Fruit fly (Drosophila melanogaster): ENCODE measurements around the gene Snoo.

Gene Snoo

dm6 chr2L:7909327-7909804, 74.6 kb downstream of the Snoo start:
- TF ChIP-seq CG17801 (GFP tag; optimal IDR thresholded peaks at IDR 0.05; ENCODE audit: partially characterized antibody) = no peak

- TF ChIP-seq CG17801 (GFP tag; optimal IDR thresholded peaks at IDR 0.05; ENCODE audit: partially characterized antibody) = no peak
Observed at dm6 chr2L:7901833-7902232, 82.2 kb downstream of the Snoo start.

dm6 chr2L:7899949-7900348, 84.0 kb downstream of the Snoo start:
- no peak for TF ChIP-seq CG17801 (GFP tag; optimal IDR thresholded peaks at IDR 0.05; ENCODE audit: partially characterized antibody)

- TF ChIP-seq CG17801 (GFP tag; optimal IDR thresholded peaks at IDR 0.05; ENCODE audit: partially characterized antibody) = no peak
Observed at dm6 chr2L:7899108-7899507, 84.9 kb downstream of the Snoo start.

- no peak for TF ChIP-seq CG17801 (GFP tag; optimal IDR thresholded peaks at IDR 0.05; ENCODE audit: partially characterized antibody)
Observed at dm6 chr2L:7898581-7898980, 85.4 kb downstream of the Snoo start.

- no peak for TF ChIP-seq CG17801 (GFP tag; optimal IDR thresholded peaks at IDR 0.05; ENCODE audit: partially characterized antibody)
Observed at dm6 chr2L:7897245-7897644, 86.8 kb downstream of the Snoo start.

dm6 chr2L:7890654-7891114, 93.3 kb downstream of the Snoo start, which contains the start of gene Spn28Db:
Gene Spn28Db (minus strand): TSS chr2L:7890704.
- no peak for TF ChIP-seq CG17801 (GFP tag; optimal IDR thresholded peaks at IDR 0.05; ENCODE audit: partially characterized antibody)

dm6 chr2L:7889029-7889428, 95.0 kb downstream of the Snoo start, which contains the start of gene Spn28Da:
Gene Spn28Da (minus strand): TSS chr2L:7889129.
- TF ChIP-seq CG17801 (GFP tag; optimal IDR thresholded peaks at IDR 0.05; ENCODE audit: partially characterized antibody) = no peak

dm6 chr2L:7887333-7887732, 96.7 kb downstream of the Snoo start, which contains the start of gene CG7102:
Gene CG7102 (minus strand): TSS chr2L:7887513.
- no peak for TF ChIP-seq CG17801 (GFP tag; optimal IDR thresholded peaks at IDR 0.05; ENCODE audit: partially characterized antibody)

dm6 chr2L:7885952-7886351, 98.0 kb downstream of the Snoo start:
- TF ChIP-seq CG17801 (GFP tag; optimal IDR thresholded peaks at IDR 0.05; ENCODE audit: partially characterized antibody) = no peak

dm6 chr2L:7885271-7885670, 98.7 kb downstream of the Snoo start, which contains the start of the genes SmE and CG34132:
Gene SmE (minus strand): TSS chr2L:7885450.
Gene CG34132 (plus strand): TSS chr2L:7885503.
- no peak for TF ChIP-seq CG17801 (GFP tag; optimal IDR thresholded peaks at IDR 0.05; ENCODE audit: partially characterized antibody)

- no peak for TF ChIP-seq CG17801 (GFP tag; optimal IDR thresholded peaks at IDR 0.05; ENCODE audit: partially characterized antibody)
Observed at dm6 chr2L:7880458-7880857, 103.5 kb downstream of the Snoo start.

dm6 chr2L:7879292-7879894, 104.6 kb downstream of the Snoo start, which contains the start of gene spz3:
Gene spz3 (minus strand): TSS chr2L:7879552.
- no peak for TF ChIP-seq CG17801 (GFP tag; optimal IDR thresholded peaks at IDR 0.05; ENCODE audit: partially characterized antibody)

- no peak for TF ChIP-seq CG17801 (GFP tag; optimal IDR thresholded peaks at IDR 0.05; ENCODE audit: partially characterized antibody)
Observed at dm6 chr2L:7878372-7878771, 105.6 kb downstream of the Snoo start.

dm6 chr2L:7876520-7877232, 107.3 kb downstream of the Snoo start:
- TF ChIP-seq CG17801 (GFP tag; optimal IDR thresholded peaks at IDR 0.05; ENCODE audit: partially characterized antibody) = no peak

- TF ChIP-seq CG17801 (GFP tag; optimal IDR thresholded peaks at IDR 0.05; ENCODE audit: partially characterized antibody) = no peak
Observed at dm6 chr2L:7875676-7876075, 108.3 kb downstream of the Snoo start.

Measured in ovary, adult (tissue).